Worm (Caenorhabditis elegans) whole organism, L3 larva: ENCODE results near the gene atg-16.1.

Source experiments
- fkh-10 ChIP-seq: sonication (generic microtip); optimal IDR thresholded peaks from 2 replicates; lab custom pipeline; 2017; ENCODE audit warnings: missing biosample characterization, missing genetic modification reagents, missing genetic modification characterization
- nfya-1 ChIP-seq: sonication (generic microtip); optimal IDR thresholded peaks from 2 replicates; lab custom pipeline; 2017; ENCODE audit warnings: missing genetic modification characterization, mild to moderate bottlenecking, missing compliant biosample characterization, antibody characterized with exemption, moderate library complexity; ENCODE audit not compliant: insufficient read depth
- nhr-12 ChIP-seq: fragments of 150-350 bp; optimal IDR thresholded peaks from 2 replicates; lab custom pipeline; 2014; ENCODE audit warnings: missing biosample characterization, missing genetic modification characterization
- ztf-11 ChIP-seq: fragments of 150-350 bp; optimal IDR thresholded peaks from 2 replicates; lab custom pipeline; 2014; ENCODE audit warnings: missing biosample characterization, missing genetic modification characterization

- TF ChIP-seq fkh-10 (GFP tag; lab: Kevin White, UChicago) (no peak), ztf-11 (no peak), nhr-12 (tag; lab: Kevin White, UChicago) (no peak), nfya-1 (tag; lab: Kevin White, UChicago) (no peak)
Observed at ce11 chrX:4440641-4441040, 21.6 kb downstream of the atg-16.1 start, which contains the start of gene F15A8.1.
